Fruit fly (Drosophila melanogaster) ovary, adult (tissue): ENCODE measurements around the gene Oatp33Ea.
A peak's percentile ranks its signal among the peaks of the same experiment; 100 is the strongest.

Experiments used
- CG17801 ChIP-seq: fragments of 200-800 bp; optimal IDR thresholded peaks from 2 replicates; lab custom pipeline; 2019; ENCODE audit warnings: missing biosample characterization, mild to moderate bottlenecking, missing genetic modification characterization, moderate library complexity; ENCODE audit not compliant: partially characterized antibody

The Oatp33Ea gene

dm6 chr2L:12423106-12423836 is 22.5 kb downstream of the Oatp33Ea start, which contains the start of gene vir-1:
Gene vir-1, minus strand, starts transcription at chr2L:12423439.
- no peak for TF ChIP-seq CG17801 (GFP tag; lab: Kevin White, UChicago)

dm6 chr2L:12421793-12422691 is 23.7 kb downstream of the Oatp33Ea start:
- no peak for TF ChIP-seq CG17801 (GFP tag; lab: Kevin White, UChicago)

- TF ChIP-seq CG17801 (GFP tag; lab: Kevin White, UChicago): no peak
These were observed 24.5 kb downstream of the Oatp33Ea start for dm6 chr2L:12421188-12421587.

dm6 chr2L:12415485-12416137 is 30.1 kb downstream of the Oatp33Ea start:
- TF ChIP-seq CG17801 (GFP tag; lab: Kevin White, UChicago): no peak

dm6 chr2L:12413899-12414298 is 31.8 kb downstream of the Oatp33Ea start:
- no peak for TF ChIP-seq CG17801 (GFP tag; lab: Kevin White, UChicago)

- no peak for TF ChIP-seq CG17801 (GFP tag; lab: Kevin White, UChicago)
These were observed 35.0 kb downstream of the Oatp33Ea start for dm6 chr2L:12410679-12411078.

- peak; percentile 35 for TF ChIP-seq CG17801 (GFP tag; lab: Kevin White, UChicago)
These were observed 41.1 kb downstream of the Oatp33Ea start for dm6 chr2L:12404555-12405077.

- no peak for TF ChIP-seq CG17801 (GFP tag; lab: Kevin White, UChicago)
These were observed 47.8 kb downstream of the Oatp33Ea start, which contains the start of gene Pkd2 for dm6 chr2L:12397974-12398373. Gene Pkd2, plus strand, starts transcription at chr2L:12398274.

- TF ChIP-seq CG17801 (GFP tag; lab: Kevin White, UChicago): peak; percentile 23
These were observed 53.3 kb downstream of the Oatp33Ea start for dm6 chr2L:12392406-12392805.
